Worm (Caenorhabditis elegans) whole organism, young adult: ENCODE results near the gene sod-3.

Experiments used
- dpl-1 ChIP-seq: fragments of 150-350 bp; optimal IDR thresholded peaks from 2 replicates; lab custom pipeline; 2014; ENCODE audit warnings: missing biosample characterization, missing genetic modification reagents, missing genetic modification characterization
- efl-1 ChIP-seq: fragments of 150-350 bp; optimal IDR thresholded peaks from 2 replicates; lab custom pipeline; 2014; ENCODE audit warnings: missing biosample characterization, missing genetic modification reagents, missing genetic modification characterization
- lin-35 ChIP-seq, 3 experiments: fragments of 150-350 bp in 2 of 3; sonication (generic microtip) in 1 of 3; optimal IDR thresholded peaks; 2 replicates each; lab custom pipeline; 2014 to 2018; ENCODE audit warnings: missing biosample characterization in 3 of 3, missing genetic modification characterization in 3 of 3, missing genetic modification reagents in 3 of 3
- snpc-1.1 ChIP-seq: sonication (generic microtip); optimal IDR thresholded peaks from 2 replicates; lab custom pipeline; 2017; ENCODE audit warnings: missing genetic modification characterization, mild to moderate bottlenecking, missing compliant biosample characterization, antibody characterized with exemption, moderate library complexity, missing genotype, missing genetic modification reagents; ENCODE audit not compliant: insufficient read depth

DNA sequence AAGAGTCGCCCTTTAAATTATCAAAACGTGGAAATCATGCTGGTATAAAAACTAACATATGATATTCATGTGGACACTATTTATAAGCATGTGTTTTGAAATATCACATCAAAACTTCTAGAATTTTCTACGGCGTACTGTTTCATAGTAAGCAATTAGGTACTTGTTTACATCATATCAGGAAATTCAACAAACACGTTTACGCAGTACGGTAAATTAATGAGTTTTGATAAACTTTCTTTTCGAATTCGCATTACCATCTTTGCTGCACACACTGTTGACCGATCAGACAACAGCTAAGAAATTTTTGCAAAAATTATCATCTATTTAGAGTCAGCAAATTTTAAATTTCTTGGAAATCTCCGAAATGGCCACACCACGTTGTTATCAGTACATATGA is 47.9 kb downstream of the sod-3 start:
- no peak for TF ChIP-seq dpl-1 (GFP tag; lab: Kevin White, UChicago)
- TF ChIP-seq snpc-1.1, result no peak
- no peak for TF ChIP-seq efl-1 (GFP tag; lab: Kevin White, UChicago)
- TF ChIP-seq lin-35 (GFP tag; optimal IDR thresholded peaks at IDR 0.05; lab: Kevin White, UChicago), result no peak
